Worm (Caenorhabditis elegans): ENCODE measurements around the gene Y59H11AR.10.

Gene Y59H11AR.10

DNA sequence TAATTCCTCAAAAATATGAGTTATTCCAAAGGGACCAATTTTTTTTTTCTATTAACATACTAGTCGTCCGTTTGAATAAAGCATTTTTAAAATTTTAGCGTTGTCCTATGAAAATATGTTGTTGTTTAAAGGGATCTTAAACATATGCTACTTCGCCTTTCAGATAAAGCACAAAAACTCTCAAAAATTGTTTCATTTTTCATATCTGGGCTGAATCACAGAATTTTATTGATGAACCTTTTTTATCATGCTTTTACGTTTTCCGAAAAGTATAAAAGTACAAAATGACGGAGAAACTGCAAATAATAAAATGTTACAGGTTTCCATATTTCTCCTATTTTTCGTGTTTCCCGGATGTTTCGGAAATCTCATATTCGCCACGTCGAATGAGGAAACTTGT lies 7.2 kb upstream of the Y59H11AR.10 start, which contains the start of gene clec-181:
TSS of gene clec-181 (plus strand) at position 301 of the 400 bp plus-strand sequence.
- TF ChIP-seq madf-8 (GFP tag; conservative IDR thresholded peaks at IDR 0.05) (no peak), akir-1 (GFP tag; optimal IDR thresholded peaks at IDR 0.05) (no peak), K12H6.12 (tag; optimal IDR thresholded peaks at IDR 0.05) (no peak), ama-1 (optimal IDR thresholded peaks at IDR 0.05) (no peak), ama-1 (GFP tag; optimal IDR thresholded peaks at IDR 0.05) (no peak), B0261.1 (tag; optimal IDR thresholded peaks at IDR 0.05) (no peak), repo-1 (tag; optimal IDR thresholded peaks at IDR 0.05) (no peak), madf-3 (GFP tag; IDR thresholded peaks at IDR 0.05) (no peak), atf-7 (tag; optimal IDR thresholded peaks at IDR 0.05) (no peak), egrh-3 (GFP tag; IDR thresholded peaks at IDR 0.05) (no peak), ztf-3 (GFP tag; optimal IDR thresholded peaks at IDR 0.05) (no peak), ceh-58 (GFP tag; IDR thresholded peaks at IDR 0.05) (no peak), dox-1 (GFP tag; IDR thresholded peaks at IDR 0.05) (no peak), mes-4 (tag; optimal IDR thresholded peaks at IDR 0.05) (no peak), F52B5.7 (tag; optimal IDR thresholded peaks at IDR 0.05) (no peak), sea-2 (GFP tag; IDR thresholded peaks at IDR 0.05) (no peak)

DNA sequence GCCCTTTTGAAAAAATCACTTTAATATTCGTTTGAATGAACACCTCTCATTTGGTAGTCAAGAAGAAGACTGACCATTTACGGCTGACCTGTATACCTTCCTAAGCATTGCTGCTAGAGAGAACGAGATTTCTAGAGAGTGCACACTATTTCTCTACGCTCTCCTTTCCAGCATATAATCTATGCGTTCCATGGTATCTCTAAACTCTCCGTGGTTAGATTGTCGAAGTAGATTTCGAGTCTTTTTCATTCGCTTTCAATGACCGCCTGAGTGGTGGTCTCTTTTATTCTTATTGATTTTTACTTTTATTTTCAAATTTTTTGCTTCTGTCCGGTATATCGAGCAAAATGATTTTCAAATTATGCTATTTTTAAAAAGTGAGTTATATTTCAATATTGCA lies 5.5 kb upstream of the Y59H11AR.10 start:
- no peak for TF ChIP-seq fkh-3 (tag; optimal IDR thresholded peaks at IDR 0.05)
- TF ChIP-seq F49E8.2 (tag; optimal IDR thresholded peaks at IDR 0.05; ENCODE audit: insufficient read depth): no peak
- TF ChIP-seq hsf-1 (GFP tag; IDR thresholded peaks at IDR 0.05): no peak
- no peak for TF ChIP-seq ztf-6 (GFP tag; IDR thresholded peaks at IDR 0.05)
- TF ChIP-seq chd-7 (tag; optimal IDR thresholded peaks at IDR 0.05): no peak
- no peak for TF ChIP-seq mel-28 (tag; optimal IDR thresholded peaks at IDR 0.05; ENCODE audit: borderline replicate concordance)
- no peak for TF ChIP-seq hlh-26 (GFP tag; conservative IDR thresholded peaks at IDR 0.05)
- TF ChIP-seq ceh-100 (GFP tag; IDR thresholded peaks at IDR 0.05): no peak

DNA sequence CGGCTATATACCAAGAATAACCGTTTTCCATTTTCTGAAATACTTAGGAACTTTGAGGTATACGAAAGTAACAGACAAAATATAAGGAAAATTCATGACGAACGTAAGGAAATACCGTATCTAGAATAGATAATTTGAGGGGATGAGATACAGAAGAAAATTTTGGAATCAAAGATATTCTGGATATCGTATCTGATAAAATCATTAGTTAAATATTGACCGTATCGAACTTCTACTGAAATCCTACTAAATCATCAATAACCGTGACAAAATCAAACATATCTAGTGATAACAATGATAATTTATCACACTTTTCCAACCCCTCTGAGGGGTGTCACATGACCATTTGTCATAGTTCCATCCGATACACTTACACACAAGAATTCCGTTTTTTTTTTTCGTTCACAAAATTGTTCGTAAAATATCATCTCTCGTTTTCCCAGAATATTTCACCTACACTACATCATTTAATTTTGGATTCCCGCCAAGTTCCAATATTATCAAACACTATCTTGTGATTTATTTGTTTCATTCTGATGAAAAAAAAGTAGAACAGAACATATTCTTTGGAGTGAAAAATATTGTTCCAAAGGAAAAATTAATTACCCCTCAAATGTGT lies 2.2 kb upstream of the Y59H11AR.10 start, which contains the start of gene Y59H11AR.4:
TSS of gene Y59H11AR.4 (minus strand) at position 51 of the 619 bp plus-strand sequence.
- TF ChIP-seq snpc-3.4 (tag; optimal IDR thresholded peaks at IDR 0.05): no peak

DNA sequence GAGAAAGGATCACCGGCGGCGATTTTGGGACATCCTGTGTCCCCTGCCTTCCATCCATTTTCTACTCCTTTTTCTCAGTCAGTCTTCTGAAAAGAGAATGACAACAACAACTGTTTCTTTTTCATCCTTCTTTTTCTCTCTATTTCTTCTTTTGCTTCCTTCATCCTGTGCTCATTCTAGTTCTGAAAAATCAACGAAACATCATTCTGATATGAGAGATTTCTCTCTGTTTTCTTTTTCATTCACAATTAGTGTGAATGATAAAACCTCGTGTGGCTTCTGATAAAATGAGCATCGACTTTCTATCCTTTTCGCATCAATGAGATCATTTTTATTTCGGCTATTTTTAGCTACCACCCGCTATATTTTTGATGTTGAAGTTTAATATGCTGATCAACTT lies 2.2 kb downstream of the Y59H11AR.10 start:
- no peak for TF ChIP-seq F39B2.1 (GFP tag; IDR thresholded peaks at IDR 0.05)
- TF ChIP-seq sea-2 (GFP tag; IDR thresholded peaks at IDR 0.05): no peak
- TF ChIP-seq nhr-90 (tag; optimal IDR thresholded peaks at IDR 0.05): no peak
- no peak for TF ChIP-seq cebp-1 (GFP tag; IDR thresholded peaks at IDR 0.05)
- TF ChIP-seq cebp-1 (tag; optimal IDR thresholded peaks at IDR 0.05): no peak
- TF ChIP-seq rec-8 (tag; optimal IDR thresholded peaks at IDR 0.05): no peak
- no peak for TF ChIP-seq ZK185.1 (tag; optimal IDR thresholded peaks at IDR 0.05; ENCODE audit: poor library complexity, severe bottlenecking)
- no peak for TF ChIP-seq mes-4 (tag; optimal IDR thresholded peaks at IDR 0.05)
- no peak for TF ChIP-seq unc-130 (GFP tag; optimal IDR thresholded peaks at IDR 0.05)
- TF ChIP-seq mcd-1 (GFP tag; IDR thresholded peaks at IDR 0.05): no peak
- no peak for TF ChIP-seq ceh-79 (tag; optimal IDR thresholded peaks at IDR 0.05)
- no peak for TF ChIP-seq efl-1 (GFP tag; optimal IDR thresholded peaks at IDR 0.05)
- no peak for TF ChIP-seq let-607 (tag; optimal IDR thresholded peaks at IDR 0.05)
- TF ChIP-seq pha-4 (tag; optimal IDR thresholded peaks at IDR 0.05): no peak
- TF ChIP-seq fkh-3 (tag; optimal IDR thresholded peaks at IDR 0.05): no peak
- TF ChIP-seq hmg-1.2 (GFP tag; IDR thresholded peaks at IDR 0.05): no peak
